Fruit fly (Drosophila melanogaster): ENCODE measurements around the gene CG14230.

dm6 chrX:19675662-19676061 lies 28.3 kb upstream of the CG14230 start, which contains the start of gene et:
- TF ChIP-seq psq (optimal IDR thresholded peaks at IDR 0.05) (no peak), pan (optimal IDR thresholded peaks at IDR 0.05) (no peak), Dll (optimal IDR thresholded peaks at IDR 0.05) (no peak)
